Fruit fly (Drosophila melanogaster) whole organism, embryonic: ENCODE measurements around the gene CG31139.

ENCODE experiments used
- CG14667 ChIP-seq: fragments of 200-800 bp; sonication (Bioruptor generic); IDR thresholded peaks from 2 replicates; pipeline ENCODE4 v1.3.6; 2022; ENCODE audit warnings: missing biosample characterization, missing genetic modification characterization
- CG15073 ChIP-seq: fragments of 200-800 bp; sonication (Bioruptor generic); optimal IDR thresholded peaks from 2 replicates; lab custom pipeline; 2016; ENCODE audit warnings: missing biosample characterization, missing genetic modification characterization
- CG16813 ChIP-seq: fragments of 200-800 bp; sonication (Bioruptor generic); IDR thresholded peaks from 3 replicates; pipeline ENCODE4 v1.3.6; 2022; ENCODE audit warnings: missing biosample characterization, missing genetic modification characterization; ENCODE audit not compliant: partially characterized antibody
- CG18619 ChIP-seq: fragments of 200-800 bp; sonication (Bioruptor generic); optimal IDR thresholded peaks from 3 replicates; lab custom pipeline; 2017; ENCODE audit warnings: missing biosample characterization, mild to moderate bottlenecking, missing genetic modification characterization
- CG31365 ChIP-seq: fragments of 200-800 bp; sonication (Bioruptor generic); optimal IDR thresholded peaks from 2 replicates; lab custom pipeline; 2018; ENCODE audit warnings: missing biosample characterization, mild to moderate bottlenecking, missing genetic modification characterization
- CG7556 ChIP-seq: fragments of 200-800 bp; sonication (Bioruptor generic); optimal IDR thresholded peaks from 2 replicates; lab custom pipeline; 2017; ENCODE audit warnings: missing biosample characterization, mild to moderate bottlenecking, missing genetic modification characterization
- CG9215 ChIP-seq: fragments of 200-800 bp; sonication (Bioruptor generic); IDR thresholded peaks from 2 replicates; pipeline ENCODE4 v1.3.6; 2022; ENCODE audit warnings: missing biosample characterization, missing genetic modification characterization
- Max ChIP-seq: fragments of 200-800 bp; sonication (Bioruptor generic); optimal IDR thresholded peaks from 2 replicates; lab custom pipeline; 2016; ENCODE audit warnings: missing biosample characterization, mild to moderate bottlenecking, missing genetic modification characterization
- dpn ChIP-seq, 2 experiments: fragments of 200-800 bp; sonication (Bioruptor generic); optimal IDR thresholded peaks; 3 replicates each; lab custom pipeline; 2016; ENCODE audit warnings: missing biosample characterization in 2 of 2, missing genetic modification characterization in 2 of 2
- ftz-f1 ChIP-seq: fragments of 200-800 bp; sonication (Bioruptor generic); optimal IDR thresholded peaks from 2 replicates; lab custom pipeline; 2016; ENCODE audit warnings: missing biosample characterization, missing genetic modification characterization
- lola ChIP-seq, 3 experiments: fragments of >200 bp in 2 of 3; fragments of 200-800 bp in 1 of 3; sonication (Bioruptor generic) in 1 of 3; optimal IDR thresholded peaks; 2 replicates each; lab custom pipeline; 2017 to 2019; ENCODE audit warnings: missing biosample characterization in 3 of 3, missing genetic modification characterization in 3 of 3, mild to moderate bottlenecking in 1 of 3, moderate library complexity in 1 of 3
- lov ChIP-seq, 2 experiments: fragments of 200-800 bp in 1 of 2; fragments of >200 bp in 1 of 2; sonication (Bioruptor generic) in 1 of 2; IDR thresholded peaks in 1 of 2; optimal IDR thresholded peaks in 1 of 2; 2 replicates in 1 of 2; 3 replicates in 1 of 2; pipeline versions ENCODE4 v1.3.6 to Lab custom; 2017 to 2022; ENCODE audit warnings: missing biosample characterization in 1 of 2, missing genetic modification characterization in 1 of 2
- sob ChIP-seq: fragments of 200-800 bp; sonication (Bioruptor generic); IDR thresholded peaks from 2 replicates; pipeline ENCODE4 v1.3.6; 2022; ENCODE audit warnings: missing biosample characterization, missing genetic modification characterization
- tup ChIP-seq: fragments of 200-800 bp; sonication (Bioruptor generic); optimal IDR thresholded peaks from 2 replicates; lab custom pipeline; 2016; ENCODE audit warnings: missing biosample characterization, mild to moderate bottlenecking, missing genetic modification characterization, moderate library complexity

DNA sequence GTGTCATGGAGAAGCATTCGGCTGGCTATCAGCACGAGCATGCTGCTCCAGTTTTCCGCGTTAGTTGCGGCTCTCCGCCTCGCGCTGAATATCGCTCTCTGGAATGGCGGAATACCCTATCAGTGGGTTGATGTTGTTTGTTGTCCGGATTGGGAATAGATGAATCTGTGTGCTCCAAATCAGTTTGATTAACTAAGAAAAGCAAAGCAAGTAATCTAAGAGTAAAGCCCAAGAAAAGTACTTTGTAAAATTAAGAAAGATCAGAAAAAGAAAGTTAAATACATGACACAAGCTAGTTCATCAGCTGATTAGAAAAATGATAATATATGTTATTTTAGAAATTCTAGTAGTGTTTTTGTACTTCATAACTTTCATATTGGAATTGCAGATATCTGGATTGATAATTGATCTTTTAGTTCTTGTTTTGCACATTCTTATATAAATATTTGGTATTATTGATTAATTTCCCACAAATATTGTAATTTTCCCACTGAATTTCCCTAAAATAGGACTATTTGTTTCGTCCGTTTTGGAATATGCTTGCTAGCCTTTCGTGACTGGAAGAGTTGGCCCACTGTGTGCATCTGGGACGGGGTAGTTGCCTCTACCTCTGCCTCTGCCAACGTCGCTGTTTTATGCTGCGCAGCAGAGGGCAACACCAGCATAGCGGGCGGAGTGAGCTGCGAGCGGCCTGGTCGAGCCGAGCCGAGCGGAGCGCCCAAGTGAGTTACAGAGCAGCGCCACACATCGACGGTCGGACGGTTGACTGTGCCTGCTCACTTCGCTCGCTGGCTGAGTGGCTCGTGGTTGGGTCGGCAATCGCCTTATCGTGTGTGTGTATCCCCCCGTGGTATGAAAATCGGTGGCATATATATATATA lies 5.3 kb upstream of the CG31139 start:
- TF ChIP-seq lola (GFP tag; optimal IDR thresholded peaks at IDR 0.05; lab: Kevin White, UChicago) (peak in 1 of 3 experiments; percentile 47), CG9215 (GFP tag; lab: Robert Waterston, UW) (peak; percentile 42; the same call in 1 of the 2 replicates), CG7556 (GFP tag; lab: Kevin White, UChicago) (peak; percentile 89), tup (GFP tag; lab: Kevin White, UChicago) (no peak), CG15073 (GFP tag; lab: Kevin White, UChicago) (no peak), CG18619 (GFP tag; lab: Kevin White, UChicago) (peak; percentile 76), dpn (GFP tag; optimal IDR thresholded peaks at IDR 0.05; lab: Kevin White, UChicago) (peak; percentile 53 to 75), CG16813 (GFP tag; lab: Robert Waterston, UW) (no peak), sob (peak; percentile 56), CG14667 (GFP tag; lab: Robert Waterston, UW) (no peak; the same call in none of the 2 replicates), lov (optimal IDR thresholded peaks at IDR 0.05; lab: Kevin White, UChicago) (no peak), lov (GFP tag; IDR thresholded peaks at IDR 0.05; lab: Robert Waterston, UW) (0 out of 3 replicates have a peak, but pooled peaks have one; percentile 55), ftz-f1 (peak; percentile 51), Max (GFP tag; lab: Kevin White, UChicago) (no peak), CG31365 (tag; lab: Kevin White, UChicago) (no peak)
